Fruit fly (Drosophila melanogaster) whole organism, embryonic: ENCODE data around the gene CG10029.

Experiments used
- Adf1 ChIP-seq: fragments of 200-800 bp; sonication (Bioruptor generic); IDR thresholded peaks from 2 replicates; pipeline ENCODE4 v1.3.6; 2022; ENCODE audit warnings: missing biosample characterization, missing genetic modification characterization
- CG11247 ChIP-seq: fragments of 200-800 bp; sonication (Bioruptor generic); IDR thresholded peaks from 2 replicates; pipeline ENCODE4 v1.3.6; 2022; ENCODE audit warnings: missing biosample characterization, missing genetic modification characterization
- CG11560 ChIP-seq: fragments of 200-800 bp; sonication (Bioruptor generic); IDR thresholded peaks from 3 replicates; pipeline ENCODE4 v1.3.6; 2022; ENCODE audit warnings: missing biosample characterization, missing genetic modification characterization
- CG12071 ChIP-seq: fragments of 200-800 bp; sonication (Bioruptor generic); optimal IDR thresholded peaks from 3 replicates; lab custom pipeline; 2018; ENCODE audit warnings: missing biosample characterization, mild to moderate bottlenecking, missing genetic modification characterization
- CG12299 ChIP-seq: fragments of 200-800 bp; sonication (Bioruptor generic); optimal IDR thresholded peaks from 2 replicates; lab custom pipeline; 2018; ENCODE audit warnings: missing biosample characterization, mild to moderate bottlenecking, missing genetic modification characterization
- CG13287 ChIP-seq: fragments of 200-800 bp; sonication (Bioruptor generic); IDR thresholded peaks from 2 replicates; pipeline ENCODE4 v1.3.6; 2022; ENCODE audit warnings: missing biosample characterization, missing genetic modification characterization; ENCODE audit not compliant: partially characterized antibody
- CG13296 ChIP-seq: fragments of 200-800 bp; sonication (Bioruptor generic); optimal IDR thresholded peaks from 3 replicates; lab custom pipeline; 2018; ENCODE audit warnings: missing biosample characterization, mild to moderate bottlenecking, missing genetic modification characterization
- CG15073 ChIP-seq: fragments of 200-800 bp; sonication (Bioruptor generic); optimal IDR thresholded peaks from 2 replicates; lab custom pipeline; 2016; ENCODE audit warnings: missing biosample characterization, missing genetic modification characterization
- CG16815 ChIP-seq: fragments of 200-800 bp; sonication (Bioruptor generic); optimal IDR thresholded peaks from 3 replicates; lab custom pipeline; 2017; ENCODE audit warnings: missing biosample characterization, mild to moderate bottlenecking, missing genetic modification characterization
- CG17359 ChIP-seq: fragments of 200-800 bp; sonication (Bioruptor generic); optimal IDR thresholded peaks from 3 replicates; lab custom pipeline; 2018; ENCODE audit warnings: missing biosample characterization, mild to moderate bottlenecking, missing genetic modification characterization, moderate library complexity
- CG17802 ChIP-seq: fragments of 200-800 bp; sonication (Bioruptor generic); optimal IDR thresholded peaks from 2 replicates; lab custom pipeline; 2018; ENCODE audit warnings: missing biosample characterization, mild to moderate bottlenecking, missing genetic modification characterization, moderate library complexity
- CG18011 ChIP-seq: fragments of 200-800 bp; sonication (Bioruptor generic); optimal IDR thresholded peaks from 2 replicates; lab custom pipeline; 2017; ENCODE audit warnings: missing biosample characterization, missing genetic modification characterization, mild to moderate bottlenecking, moderate library complexity, missing genotype
- CG2678 ChIP-seq: fragments of 200-800 bp; sonication (Bioruptor generic); optimal IDR thresholded peaks from 3 replicates; lab custom pipeline; 2019; ENCODE audit warnings: missing biosample characterization, mild to moderate bottlenecking, missing genetic modification characterization, moderate library complexity
- CG3065 ChIP-seq: fragments of 200-800 bp; sonication (Bioruptor generic); optimal IDR thresholded peaks from 2 replicates; lab custom pipeline; 2016; ENCODE audit warnings: missing biosample characterization, missing genetic modification characterization
- CG34376 ChIP-seq: fragments of 200-800 bp; sonication (Bioruptor generic); optimal IDR thresholded peaks from 2 replicates; lab custom pipeline; 2018; ENCODE audit warnings: missing biosample characterization, mild to moderate bottlenecking, missing genetic modification characterization
- CG7556 ChIP-seq: fragments of 200-800 bp; sonication (Bioruptor generic); optimal IDR thresholded peaks from 2 replicates; lab custom pipeline; 2017; ENCODE audit warnings: missing biosample characterization, mild to moderate bottlenecking, missing genetic modification characterization
- CG7786 ChIP-seq: fragments of 200-800 bp; sonication (Bioruptor generic); optimal IDR thresholded peaks from 2 replicates; lab custom pipeline; 2016; ENCODE audit warnings: missing biosample characterization, missing genetic modification characterization
- CG8478 ChIP-seq: fragments of >200 bp; optimal IDR thresholded peaks from 2 replicates; lab custom pipeline; 2018
- CG8924 ChIP-seq: fragments of 200-800 bp; optimal IDR thresholded peaks from 3 replicates; lab custom pipeline; 2019; ENCODE audit warnings: missing biosample characterization, mild to moderate bottlenecking, missing genetic modification characterization, moderate library complexity
- D19A ChIP-seq: fragments of 200-800 bp; optimal IDR thresholded peaks from 3 replicates; lab custom pipeline; 2019; ENCODE audit warnings: missing biosample characterization, mild to moderate bottlenecking, missing genetic modification characterization, moderate library complexity
- Dek ChIP-seq: fragments of 200-800 bp; sonication (Bioruptor generic); optimal IDR thresholded peaks from 3 replicates; lab custom pipeline; 2019; ENCODE audit warnings: missing biosample characterization, mild to moderate bottlenecking, missing genetic modification characterization, moderate library complexity
- Dip2 ChIP-seq: fragments of 200-800 bp; sonication (Bioruptor generic); IDR thresholded peaks from 2 replicates; pipeline ENCODE4 v1.3.6; 2022; ENCODE audit warnings: missing biosample characterization, missing genetic modification characterization
- Ets65A ChIP-seq: fragments of 200-800 bp; sonication (Bioruptor generic); peaks from one replicate; lab custom pipeline; 2016; ENCODE audit warnings: missing biosample characterization, missing genetic modification characterization
- HmgD ChIP-seq: fragments of 200-800 bp; sonication (Bioruptor generic); optimal IDR thresholded peaks from 3 replicates; lab custom pipeline; 2016; ENCODE audit warnings: missing biosample characterization, missing genetic modification characterization
- MBD-R2 ChIP-seq: fragments of 200-800 bp; sonication (Bioruptor generic); IDR thresholded peaks from 2 replicates; pipeline ENCODE4 v1.3.6; 2022; ENCODE audit warnings: missing biosample characterization, missing genetic modification characterization
- MESR4 ChIP-seq: fragments of 200-800 bp; sonication (Bioruptor generic); optimal IDR thresholded peaks from 2 replicates; lab custom pipeline; 2018; ENCODE audit warnings: missing biosample characterization, mild to moderate bottlenecking, missing genetic modification characterization, moderate library complexity
- Meics ChIP-seq: fragments of 200-800 bp; sonication (Bioruptor generic); optimal IDR thresholded peaks from 2 replicates; lab custom pipeline; 2017; ENCODE audit warnings: missing biosample characterization, mild to moderate bottlenecking, missing genetic modification characterization
- NfI ChIP-seq: fragments of 200-800 bp; sonication (Bioruptor generic); optimal IDR thresholded peaks from 3 replicates; lab custom pipeline; 2018; ENCODE audit warnings: missing biosample characterization, mild to moderate bottlenecking, missing genetic modification characterization, moderate library complexity
- Optix ChIP-seq: fragments of 200-800 bp; sonication (Bioruptor generic); IDR thresholded peaks from 3 replicates; pipeline ENCODE4 v1.3.6; 2022; ENCODE audit warnings: missing biosample characterization, missing genetic modification characterization
- Usf ChIP-seq: fragments of 200-800 bp; sonication (Bioruptor generic); optimal IDR thresholded peaks from 2 replicates; lab custom pipeline; 2017; ENCODE audit warnings: missing genotype, missing biosample characterization, missing genetic modification characterization
- ase ChIP-seq: fragments of 200-800 bp; sonication (Bioruptor generic); IDR thresholded peaks from 3 replicates; pipeline ENCODE4 v1.3.6; 2022; ENCODE audit warnings: missing biosample characterization, missing genetic modification characterization
- az2 ChIP-seq: fragments of 200-800 bp; sonication (Bioruptor generic); optimal IDR thresholded peaks from 3 replicates; lab custom pipeline; 2016; ENCODE audit warnings: missing biosample characterization, missing genetic modification characterization
- br ChIP-seq: fragments of >200 bp; optimal IDR thresholded peaks from 2 replicates; lab custom pipeline; 2017
- cg ChIP-seq: fragments of 200-800 bp; sonication (Bioruptor generic); optimal IDR thresholded peaks from 3 replicates; lab custom pipeline; 2019; ENCODE audit warnings: missing biosample characterization, mild to moderate bottlenecking, missing genetic modification characterization, moderate library complexity
- corto ChIP-seq: fragments of 200-800 bp; sonication (Bioruptor generic); optimal IDR thresholded peaks from 2 replicates; lab custom pipeline; 2016; ENCODE audit warnings: missing biosample characterization, mild to moderate bottlenecking, missing genetic modification characterization, moderate library complexity
- cwo ChIP-seq: fragments of 200-800 bp; sonication (Bioruptor generic); optimal IDR thresholded peaks from 3 replicates; lab custom pipeline; 2017; ENCODE audit warnings: missing biosample characterization, missing genetic modification characterization, mild to moderate bottlenecking, moderate library complexity, missing genetic modification reagents
- da ChIP-seq: fragments of 200-800 bp; sonication (Bioruptor generic); optimal IDR thresholded peaks from 2 replicates; lab custom pipeline; 2016; ENCODE audit warnings: missing biosample characterization, missing genetic modification characterization
- danr ChIP-seq: fragments of 200-800 bp; sonication (Bioruptor generic); IDR thresholded peaks from 2 replicates; pipeline ENCODE4 v1.3.6; 2022; ENCODE audit warnings: missing biosample characterization, missing genetic modification characterization
- eve ChIP-seq, 2 experiments: fragments of >200 bp; optimal IDR thresholded peaks; 2 replicates each; lab custom pipeline; 2017; ENCODE audit warnings: missing biosample characterization in 2 of 2, missing genetic modification characterization in 2 of 2
- ftz-f1 ChIP-seq: fragments of 200-800 bp; sonication (Bioruptor generic); optimal IDR thresholded peaks from 2 replicates; lab custom pipeline; 2016; ENCODE audit warnings: missing biosample characterization, missing genetic modification characterization
- hth ChIP-seq: fragments of >200 bp; optimal IDR thresholded peaks from 2 replicates; lab custom pipeline; 2017; ENCODE audit warnings: inconsistent platforms
- oc ChIP-seq: fragments of 200-800 bp; sonication (Bioruptor generic); optimal IDR thresholded peaks from 2 replicates; lab custom pipeline; 2018; ENCODE audit warnings: missing biosample characterization, mild to moderate bottlenecking, missing genetic modification characterization, moderate library complexity
- psq ChIP-seq: fragments of 200-800 bp; sonication (Bioruptor generic); optimal IDR thresholded peaks from 2 replicates; lab custom pipeline; 2017; ENCODE audit warnings: missing biosample characterization, missing genetic modification characterization
- pum ChIP-seq: fragments of 200-800 bp; sonication (Bioruptor generic); optimal IDR thresholded peaks from 2 replicates; lab custom pipeline; 2016; ENCODE audit warnings: missing biosample characterization, missing genetic modification characterization
- pzg ChIP-seq: fragments of 200-800 bp; sonication (Bioruptor generic); optimal IDR thresholded peaks from 3 replicates; lab custom pipeline; 2018; ENCODE audit warnings: missing biosample characterization, mild to moderate bottlenecking, missing genetic modification characterization, moderate library complexity
- salm ChIP-seq: fragments of 200-800 bp; sonication (Bioruptor generic); optimal IDR thresholded peaks from 2 replicates; lab custom pipeline; 2018; ENCODE audit warnings: missing biosample characterization, mild to moderate bottlenecking, missing genetic modification characterization
- schlank ChIP-seq: fragments of 200-800 bp; sonication (Bioruptor generic); optimal IDR thresholded peaks from 2 replicates; lab custom pipeline; 2018; ENCODE audit warnings: missing biosample characterization, mild to moderate bottlenecking, missing genetic modification characterization
- slp2 ChIP-seq: fragments of 200-800 bp; sonication (Bioruptor generic); optimal IDR thresholded peaks from 2 replicates; lab custom pipeline; 2016; ENCODE audit warnings: missing biosample characterization, missing genetic modification characterization
- sqz ChIP-seq: fragments of 200-800 bp; sonication (Bioruptor generic); optimal IDR thresholded peaks from 3 replicates; lab custom pipeline; 2018; ENCODE audit warnings: missing biosample characterization, mild to moderate bottlenecking, missing genetic modification characterization
- sug ChIP-seq: fragments of 200-800 bp; optimal IDR thresholded peaks from 2 replicates; lab custom pipeline; 2019; ENCODE audit warnings: missing biosample characterization, mild to moderate bottlenecking, missing genetic modification characterization, moderate library complexity
- tup ChIP-seq: fragments of 200-800 bp; sonication (Bioruptor generic); optimal IDR thresholded peaks from 2 replicates; lab custom pipeline; 2016; ENCODE audit warnings: missing biosample characterization, mild to moderate bottlenecking, missing genetic modification characterization, moderate library complexity
- yki ChIP-seq: fragments of >200 bp; optimal IDR thresholded peaks from 3 replicates; lab custom pipeline; 2018

Gene CG10029

dm6 chr3R:7346445-7346844, 29.4 kb upstream of the CG10029 start, which contains the start of gene nxf4 (continued):
- no peak for TF ChIP-seq MESR4
- no peak for TF ChIP-seq Usf (GFP tag; lab: Kevin White, UChicago)
- TF ChIP-seq corto (GFP tag; lab: Kevin White, UChicago), result no peak
- no peak for TF ChIP-seq sqz (GFP tag; lab: Kevin White, UChicago)
- TF ChIP-seq CG17802, result peak; percentile 73
- peak; percentile 54 for TF ChIP-seq Dek (tag; lab: Kevin White, UChicago)
- TF ChIP-seq az2 (GFP tag; lab: Kevin White, UChicago), result peak; percentile 85
- TF ChIP-seq CG34376 (GFP tag; lab: Kevin White, UChicago), result no peak
- TF ChIP-seq Dip2, result peak; percentile 96
- TF ChIP-seq CG3065 (GFP tag; lab: Kevin White, UChicago), result peak; percentile 62
- peak; percentile 36 for TF ChIP-seq D19A (tag; lab: Kevin White, UChicago)
- peak; percentile 74 for TF ChIP-seq HmgD (GFP tag; lab: Kevin White, UChicago)
- no peak for TF ChIP-seq Adf1 (GFP tag; lab: Robert Waterston, UW)
- no peak for TF ChIP-seq salm
- TF ChIP-seq schlank (tag; lab: Kevin White, UChicago), result no peak
- peak; percentile 71 for TF ChIP-seq slp2 (GFP tag; lab: Kevin White, UChicago)
- peak; percentile 99 for TF ChIP-seq Ets65A (GFP tag; lab: Kevin White, UChicago)
- no peak for TF ChIP-seq oc
- no peak for TF ChIP-seq danr (GFP tag; lab: Robert Waterston, UW)
- no peak for TF ChIP-seq cg (GFP tag; lab: Kevin White, UChicago)
- no peak for TF ChIP-seq br (lab: Kevin White, UChicago)
- peak; percentile 76 for TF ChIP-seq Optix
- peak; percentile 28 for TF ChIP-seq CG7556
- TF ChIP-seq pzg, result no peak
- peak; percentile 75 for TF ChIP-seq Meics (GFP tag; lab: Kevin White, UChicago)
- peak; percentile 60 for TF ChIP-seq da (GFP tag; lab: Kevin White, UChicago)
- peak; percentile 64 for TF ChIP-seq CG16815 (GFP tag; lab: Kevin White, UChicago)
- peak; percentile 33; the same call in 1 of the 2 replicates for TF ChIP-seq CG13287
- peak; percentile 24 for TF ChIP-seq CG18011 (GFP tag; lab: Kevin White, UChicago)
- TF ChIP-seq CG12071 (GFP tag; lab: Kevin White, UChicago), result peak; percentile 11
- TF ChIP-seq CG8478 (lab: Kevin White, UChicago), result peak; percentile 72
- TF ChIP-seq pum (GFP tag; lab: Kevin White, UChicago), result peak; percentile 84
- TF ChIP-seq ase (GFP tag; lab: Robert Waterston, UW), result peak; percentile 65; the same call in 2 of the 3 replicates
- peak; percentile 51 for TF ChIP-seq psq (GFP tag; lab: Kevin White, UChicago)
- no peak for TF ChIP-seq yki
- peak; percentile 50 for TF ChIP-seq CG7786
- TF ChIP-seq CG8924 (tag; lab: Kevin White, UChicago), result no peak
- TF ChIP-seq CG17359 (tag; lab: Kevin White, UChicago), result peak; percentile 60
- TF ChIP-seq MBD-R2, result no peak
- no peak for TF ChIP-seq hth
- TF ChIP-seq CG13296 (GFP tag; lab: Kevin White, UChicago), result no peak
- TF ChIP-seq ftz-f1, result no peak
- peak; percentile 85 for TF ChIP-seq CG11247 (GFP tag; lab: Robert Waterston, UW)
- TF ChIP-seq CG2678 (tag; lab: Kevin White, UChicago), result peak; percentile 50
- peak; percentile 68 for TF ChIP-seq sug (tag; lab: Kevin White, UChicago)
- no peak for TF ChIP-seq CG12299
- no peak for TF ChIP-seq CG15073 (GFP tag; lab: Kevin White, UChicago)
- TF ChIP-seq tup (GFP tag; lab: Kevin White, UChicago), result no peak
- TF ChIP-seq NfI (GFP tag; lab: Kevin White, UChicago), result peak; percentile 81
- TF ChIP-seq CG11560 (tag; lab: Robert Waterston, UW), result peak; percentile 27; the same call in 1 of the 3 replicates
- peak in 1 of 2 experiments; percentile 54 for TF ChIP-seq eve (GFP tag; optimal IDR thresholded peaks at IDR 0.05; lab: Kevin White, UChicago)
- no peak for TF ChIP-seq cwo (GFP tag; lab: Kevin White, UChicago)
